Fruit fly (Drosophila melanogaster) whole organism, embryonic: ENCODE results near the gene Jhbp1.

Experiments
- Awh ChIP-seq: fragments of 200-800 bp; sonication (Bioruptor generic); IDR thresholded peaks from 2 replicates; pipeline ENCODE4, ENCODE4 v1.3.6; 2022; ENCODE audit warnings: missing biosample characterization, missing genetic modification characterization
- CG10366 ChIP-seq: fragments of 200-800 bp; sonication (Bioruptor generic); IDR thresholded peaks from 2 replicates; pipeline ENCODE4 v1.3.6; 2022; ENCODE audit warnings: missing biosample characterization, missing genetic modification characterization
- CG15269 ChIP-seq: fragments of 200-800 bp; sonication (Bioruptor generic); optimal IDR thresholded peaks from 2 replicates; lab custom pipeline; 2018; ENCODE audit warnings: missing biosample characterization, mild to moderate bottlenecking, missing genetic modification characterization, moderate library complexity
- CG15601 ChIP-seq: fragments of 200-800 bp; sonication (Bioruptor generic); optimal IDR thresholded peaks from 3 replicates; lab custom pipeline; 2019; ENCODE audit warnings: missing biosample characterization, mild to moderate bottlenecking, missing genetic modification characterization, moderate library complexity
- CG16813 ChIP-seq: fragments of 200-800 bp; sonication (Bioruptor generic); IDR thresholded peaks from 3 replicates; pipeline ENCODE4 v1.3.6; 2022; ENCODE audit warnings: missing biosample characterization, missing genetic modification characterization; ENCODE audit not compliant: partially characterized antibody
- CG17361 ChIP-seq: fragments of 200-800 bp; sonication (Bioruptor generic); IDR thresholded peaks from 3 replicates; pipeline ENCODE4 v1.3.6; 2022; ENCODE audit warnings: missing biosample characterization, missing genetic modification characterization
- CG17568 ChIP-seq: fragments of 200-800 bp; sonication (Bioruptor generic); optimal IDR thresholded peaks from 2 replicates; lab custom pipeline; 2018; ENCODE audit warnings: missing biosample characterization, mild to moderate bottlenecking, missing genetic modification characterization, moderate library complexity
- CG4424 ChIP-seq: fragments of 200-800 bp; sonication (Bioruptor generic); optimal IDR thresholded peaks from 3 replicates; lab custom pipeline; 2016; ENCODE audit warnings: missing biosample characterization, missing genetic modification characterization
- CG5245 ChIP-seq: fragments of 200-800 bp; sonication (Bioruptor generic); optimal IDR thresholded peaks from 3 replicates; lab custom pipeline; 2016; ENCODE audit warnings: missing biosample characterization, missing genetic modification characterization
- CG6689 ChIP-seq: fragments of 200-800 bp; sonication (Bioruptor generic); IDR thresholded peaks from 2 replicates; pipeline ENCODE4 v1.3.6; 2022; ENCODE audit warnings: missing biosample characterization, missing genetic modification characterization
- CG6854 ChIP-seq: fragments of 200-800 bp; sonication (Bioruptor generic); optimal IDR thresholded peaks from 3 replicates; lab custom pipeline; 2017; ENCODE audit warnings: missing biosample characterization, mild to moderate bottlenecking, missing genetic modification characterization
- CG7786 ChIP-seq: fragments of 200-800 bp; sonication (Bioruptor generic); optimal IDR thresholded peaks from 2 replicates; lab custom pipeline; 2016; ENCODE audit warnings: missing biosample characterization, missing genetic modification characterization
- CG7928 ChIP-seq: fragments of 200-800 bp; sonication (Bioruptor generic); optimal IDR thresholded peaks from 2 replicates; lab custom pipeline; 2017; ENCODE audit warnings: missing biosample characterization, mild to moderate bottlenecking, missing genetic modification characterization
- CG8290 ChIP-seq, 3 experiments: fragments of 200-800 bp; sonication (Bioruptor generic); optimal IDR thresholded peaks; 2 replicates each; lab custom pipeline; 2016 to 2019; ENCODE audit warnings: missing biosample characterization in 3 of 3, missing genetic modification characterization in 3 of 3, mild to moderate bottlenecking in 2 of 3, moderate library complexity in 1 of 3
- Chrac-16 ChIP-seq: fragments of 200-800 bp; sonication (Bioruptor generic); optimal IDR thresholded peaks from 3 replicates; lab custom pipeline; 2016; ENCODE audit warnings: missing biosample characterization, missing genetic modification characterization
- Dref ChIP-seq: fragments of 200-800 bp; sonication (Bioruptor generic); IDR thresholded peaks from 2 replicates; pipeline ENCODE4 v1.3.6; 2022; ENCODE audit warnings: missing biosample characterization, missing genetic modification characterization
- Eip74EF ChIP-seq, 2 experiments: fragments of 200-800 bp in 1 of 2; fragments of >200 bp in 1 of 2; sonication (Bioruptor generic) in 1 of 2; optimal IDR thresholded peaks; 2 replicates each; lab custom pipeline; 2017 to 2019; ENCODE audit warnings: missing biosample characterization in 2 of 2, missing genetic modification characterization in 2 of 2, mild to moderate bottlenecking in 1 of 2, moderate library complexity in 1 of 2
- HLH54F ChIP-seq: fragments of 200-800 bp; sonication (Bioruptor generic); optimal IDR thresholded peaks from 3 replicates; lab custom pipeline; 2016; ENCODE audit warnings: missing biosample characterization, missing genetic modification characterization
- HmgZ ChIP-seq: fragments of 200-800 bp; sonication (Bioruptor generic); optimal IDR thresholded peaks from 2 replicates; lab custom pipeline; 2018; ENCODE audit warnings: missing biosample characterization, mild to moderate bottlenecking, missing genetic modification characterization
- Hmr ChIP-seq: fragments of 200-800 bp; sonication (Bioruptor generic); optimal IDR thresholded peaks from 3 replicates; lab custom pipeline; 2017; ENCODE audit warnings: mild to moderate bottlenecking, missing biosample characterization, missing genetic modification reagents, missing genetic modification characterization
- Lim3 ChIP-seq: fragments of 200-800 bp; sonication (Bioruptor generic); IDR thresholded peaks from 2 replicates; pipeline ENCODE4 v1.3.6; 2022; ENCODE audit warnings: missing biosample characterization, missing genetic modification characterization
- Med ChIP-seq: fragments of 200-800 bp; sonication (Bioruptor generic); peaks from one replicate; lab custom pipeline; 2016; ENCODE audit warnings: missing biosample characterization, missing genetic modification characterization, mild to moderate bottlenecking, inconsistent platforms, moderate library complexity
- NfI ChIP-seq: fragments of 200-800 bp; sonication (Bioruptor generic); optimal IDR thresholded peaks from 3 replicates; lab custom pipeline; 2018; ENCODE audit warnings: missing biosample characterization, mild to moderate bottlenecking, missing genetic modification characterization, moderate library complexity
- Opbp ChIP-seq: fragments of 200-800 bp; sonication (Bioruptor generic); IDR thresholded peaks from 3 replicates; pipeline ENCODE4 v1.3.6; 2022; ENCODE audit warnings: missing biosample characterization, missing genetic modification characterization; ENCODE audit not compliant: partially characterized antibody
- Side ChIP-seq: fragments of 200-800 bp; sonication (Bioruptor generic); optimal IDR thresholded peaks from 2 replicates; lab custom pipeline; 2016; ENCODE audit warnings: missing biosample characterization, missing genetic modification characterization
- Usf ChIP-seq: fragments of 200-800 bp; sonication (Bioruptor generic); optimal IDR thresholded peaks from 2 replicates; lab custom pipeline; 2017; ENCODE audit warnings: missing genotype, missing biosample characterization, missing genetic modification characterization
- abd-A ChIP-seq: fragments of 200-800 bp; sonication (Bioruptor generic); optimal IDR thresholded peaks from 3 replicates; lab custom pipeline; 2019; ENCODE audit warnings: missing biosample characterization, mild to moderate bottlenecking, missing genetic modification characterization, moderate library complexity
- ac ChIP-seq: fragments of 200-800 bp; sonication (Bioruptor generic); optimal IDR thresholded peaks from 3 replicates; lab custom pipeline; 2017; ENCODE audit warnings: missing biosample characterization, mild to moderate bottlenecking, missing genetic modification characterization
- br ChIP-seq: fragments of >200 bp; optimal IDR thresholded peaks from 2 replicates; lab custom pipeline; 2017
- cad ChIP-seq: fragments of >200 bp; optimal IDR thresholded peaks from 2 replicates; lab custom pipeline; 2017; ENCODE audit warnings: missing biosample characterization, missing genetic modification characterization
- cas ChIP-seq: fragments of 200-800 bp; sonication (Bioruptor generic); IDR thresholded peaks from 2 replicates; pipeline ENCODE4 v1.3.6; 2022; ENCODE audit warnings: missing biosample characterization, missing genetic modification characterization
- chinmo ChIP-seq: fragments of 200-800 bp; sonication (Bioruptor generic); IDR thresholded peaks from 4 replicates; pipeline ENCODE4 v1.3.6; 2022; ENCODE audit warnings: missing biosample characterization, missing genetic modification characterization; ENCODE audit not compliant: partially characterized antibody
- en ChIP-seq: fragments of 200-800 bp; sonication (Bioruptor generic); optimal IDR thresholded peaks from 2 replicates; lab custom pipeline; 2016; ENCODE audit warnings: missing biosample characterization, missing genetic modification characterization
- eve ChIP-seq, 2 experiments: fragments of >200 bp; optimal IDR thresholded peaks; 2 replicates each; lab custom pipeline; 2017; ENCODE audit warnings: missing biosample characterization in 2 of 2, missing genetic modification characterization in 2 of 2
- fd102C ChIP-seq: fragments of 200-800 bp; sonication (Bioruptor generic); optimal IDR thresholded peaks from 2 replicates; lab custom pipeline; 2018; ENCODE audit warnings: missing biosample characterization, mild to moderate bottlenecking, missing genetic modification characterization, moderate library complexity
- fd3F ChIP-seq: fragments of 200-800 bp; sonication (Bioruptor generic); optimal IDR thresholded peaks from 2 replicates; lab custom pipeline; 2018; ENCODE audit warnings: missing biosample characterization, mild to moderate bottlenecking, missing genetic modification characterization, moderate library complexity
- gfzf ChIP-seq: fragments of 200-800 bp; sonication (Bioruptor generic); optimal IDR thresholded peaks from 2 replicates; lab custom pipeline; 2016; ENCODE audit warnings: missing biosample characterization, mild to moderate bottlenecking, missing genetic modification characterization, moderate library complexity
- h ChIP-seq: fragments of >200 bp; optimal IDR thresholded peaks from 2 replicates; lab custom pipeline; 2017
- kay ChIP-seq: fragments of 200-800 bp; sonication (Bioruptor generic); optimal IDR thresholded peaks from 2 replicates; lab custom pipeline; 2016; ENCODE audit warnings: missing biosample characterization, missing genetic modification characterization
- kni ChIP-seq: fragments of 200-800 bp; sonication (Bioruptor generic); optimal IDR thresholded peaks from 3 replicates; lab custom pipeline; 2017; ENCODE audit warnings: mild to moderate bottlenecking, missing biosample characterization, missing genetic modification reagents, missing genetic modification characterization
- lmd ChIP-seq: fragments of 200-800 bp; sonication (Bioruptor generic); IDR thresholded peaks from 2 replicates; pipeline ENCODE4 v1.3.6; 2022; ENCODE audit warnings: missing biosample characterization, missing genetic modification characterization
- lov ChIP-seq, 2 experiments: fragments of 200-800 bp in 1 of 2; fragments of >200 bp in 1 of 2; sonication (Bioruptor generic) in 1 of 2; IDR thresholded peaks in 1 of 2; optimal IDR thresholded peaks in 1 of 2; 2 replicates in 1 of 2; 3 replicates in 1 of 2; pipeline versions ENCODE4 v1.3.6 to Lab custom; 2017 to 2022; ENCODE audit warnings: missing biosample characterization in 1 of 2, missing genetic modification characterization in 1 of 2
- odd ChIP-seq: fragments of 200-800 bp; sonication (Bioruptor generic); optimal IDR thresholded peaks from 2 replicates; lab custom pipeline; 2017; ENCODE audit warnings: missing biosample characterization, mild to moderate bottlenecking, missing genetic modification characterization
- pho ChIP-seq: fragments of 200-800 bp; sonication (Bioruptor generic); optimal IDR thresholded peaks from 2 replicates; lab custom pipeline; 2016; ENCODE audit warnings: missing biosample characterization, missing genetic modification characterization
- ranshi ChIP-seq: fragments of 200-800 bp; sonication (Bioruptor generic); IDR thresholded peaks from 2 replicates; pipeline ENCODE4 v1.3.6; 2022; ENCODE audit warnings: missing biosample characterization, missing genetic modification characterization
- sens ChIP-seq: fragments of 200-800 bp; sonication (Bioruptor generic); peaks from one replicate; lab custom pipeline; 2016; ENCODE audit warnings: missing biosample characterization, missing genetic modification characterization
- sisA ChIP-seq: fragments of 200-800 bp; sonication (Bioruptor generic); IDR thresholded peaks from 2 replicates; pipeline ENCODE4 v1.3.6; 2022; ENCODE audit warnings: missing biosample characterization, missing genetic modification characterization
- so ChIP-seq: fragments of 200-800 bp; sonication (Bioruptor generic); IDR thresholded peaks from 3 replicates; pipeline ENCODE4 v1.3.6; 2022; ENCODE audit warnings: missing biosample characterization, missing genetic modification characterization
- tio ChIP-seq: fragments of 200-800 bp; sonication (Bioruptor generic); optimal IDR thresholded peaks from 2 replicates; lab custom pipeline; 2017; ENCODE audit warnings: missing biosample characterization, missing genetic modification characterization, inconsistent platforms
- zen ChIP-seq: fragments of 200-800 bp; sonication (Bioruptor generic); optimal IDR thresholded peaks from 3 replicates; lab custom pipeline; 2018; ENCODE audit warnings: missing biosample characterization, mild to moderate bottlenecking, missing genetic modification characterization, moderate library complexity

Gene Jhbp1

dm6 chr3R:4987408-4987807 lies 22.2 kb downstream of the Jhbp1 start (continued):
- TF ChIP-seq CG6854 (GFP tag; lab: Kevin White, UChicago) (no peak), sisA (no peak), br (lab: Kevin White, UChicago) (no peak), odd (GFP tag; lab: Kevin White, UChicago) (peak; percentile 13), chinmo (GFP tag; lab: Robert Waterston, UW) (0 out of 4 replicates have a peak, but pooled peaks have one; percentile 51), CG4424 (GFP tag; lab: Kevin White, UChicago) (no peak), so (GFP tag; lab: Robert Waterston, UW) (no peak), lmd (GFP tag; lab: Robert Waterston, UW) (no peak), Med (GFP tag; lab: Kevin White, UChicago) (peak; percentile 38), CG5245 (no peak), CG8290 (GFP tag; optimal IDR thresholded peaks at IDR 0.05; lab: Kevin White, UChicago) (no peak), CG8290 (tag; optimal IDR thresholded peaks at IDR 0.05; lab: Kevin White, UChicago) (peak in 1 of 2 experiments; percentile 26), ranshi (GFP tag; lab: Robert Waterston, UW) (no peak), kni (GFP tag; lab: Kevin White, UChicago) (peak; percentile 20), CG15269 (peak; percentile 23), gfzf (no peak), CG17568 (GFP tag; lab: Kevin White, UChicago) (no peak), CG16813 (GFP tag; lab: Robert Waterston, UW) (no peak), NfI (no peak), Lim3 (GFP tag; lab: Robert Waterston, UW) (no peak), Awh (no peak), CG7928 (GFP tag; lab: Kevin White, UChicago) (no peak), cas (no peak), fd102C (GFP tag; lab: Kevin White, UChicago) (no peak), zen (tag; lab: Kevin White, UChicago) (no peak), kay (GFP tag; lab: Kevin White, UChicago) (no peak), sens (peak; percentile 30), lov (optimal IDR thresholded peaks at IDR 0.05; lab: Kevin White, UChicago) (no peak), lov (GFP tag; IDR thresholded peaks at IDR 0.05; lab: Robert Waterston, UW) (0 out of 3 replicates have a peak, but pooled peaks have one; percentile 34), Opbp (GFP tag; lab: Robert Waterston, UW) (no peak), Chrac-16 (GFP tag; lab: Kevin White, UChicago) (no peak), CG15601 (tag; lab: Kevin White, UChicago) (no peak), ac (GFP tag; lab: Kevin White, UChicago) (peak; percentile 23), tio (GFP tag; lab: Kevin White, UChicago) (no peak)

- TF ChIP-seq abd-A (peak; percentile 13), HLH54F (GFP tag; lab: Kevin White, UChicago) (peak; percentile 17), h (lab: Kevin White, UChicago) (no peak), Side (peak; percentile 18), eve (GFP tag; optimal IDR thresholded peaks at IDR 0.05; lab: Kevin White, UChicago) (peak in 1 of 2 experiments; percentile 80), Usf (GFP tag; lab: Kevin White, UChicago) (peak; percentile 54), Eip74EF (GFP tag; optimal IDR thresholded peaks at IDR 0.05; lab: Kevin White, UChicago) (peak in 1 of 2 experiments; percentile 38), en (GFP tag; lab: Kevin White, UChicago) (peak; percentile 36), Hmr (GFP tag; lab: Kevin White, UChicago) (no peak), CG7786 (peak; percentile 34), HmgZ (no peak), Chrac-16 (GFP tag; lab: Kevin White, UChicago) (peak; percentile 53), CG17361 (peak; percentile 85), cad (GFP tag; lab: Kevin White, UChicago) (peak; percentile 81), CG6689 (GFP tag; lab: Robert Waterston, UW) (no peak), pho (GFP tag; lab: Kevin White, UChicago) (peak; percentile 40), fd3F (GFP tag; lab: Kevin White, UChicago) (no peak), Dref (GFP tag; lab: Robert Waterston, UW) (no peak), CG10366 (GFP tag; lab: Robert Waterston, UW) (no peak)
These were observed 24.1 kb downstream of the Jhbp1 start for dm6 chr3R:4989150-4990017.
